Fruit fly (Drosophila melanogaster): ENCODE data around the gene Nnf1b.

The Nnf1b gene

dm6 chr2L:841708-842107 lies 31.3 kb downstream of the Nnf1b start:
- TF ChIP-seq psq (optimal IDR thresholded peaks at IDR 0.05) (no peak), Myc (optimal IDR thresholded peaks at IDR 0.05) (no peak), h (optimal IDR thresholded peaks at IDR 0.05) (no peak), ttk (optimal IDR thresholded peaks at IDR 0.05) (no peak), Sin3A (optimal IDR thresholded peaks at IDR 0.05) (no peak), insv (optimal IDR thresholded peaks at IDR 0.05) (no peak)

dm6 chr2L:842873-843272 lies 32.5 kb downstream of the Nnf1b start:
- TF ChIP-seq psq (optimal IDR thresholded peaks at IDR 0.05), result no peak
- TF ChIP-seq Sin3A (optimal IDR thresholded peaks at IDR 0.05), result no peak
- no peak for TF ChIP-seq h (optimal IDR thresholded peaks at IDR 0.05)
- TF ChIP-seq Myc (optimal IDR thresholded peaks at IDR 0.05), result no peak
- no peak for TF ChIP-seq ttk (optimal IDR thresholded peaks at IDR 0.05)
- no peak for TF ChIP-seq insv (optimal IDR thresholded peaks at IDR 0.05)

- no peak for TF ChIP-seq ttk (optimal IDR thresholded peaks at IDR 0.05)
- TF ChIP-seq h (optimal IDR thresholded peaks at IDR 0.05), result no peak
- TF ChIP-seq psq (optimal IDR thresholded peaks at IDR 0.05), result no peak
- TF ChIP-seq Myc (optimal IDR thresholded peaks at IDR 0.05), result no peak
- no peak for TF ChIP-seq insv (optimal IDR thresholded peaks at IDR 0.05)
- TF ChIP-seq Sin3A (optimal IDR thresholded peaks at IDR 0.05), result no peak
These were observed 32.9 kb downstream of the Nnf1b start for dm6 chr2L:843301-843700.

- TF ChIP-seq Myc (optimal IDR thresholded peaks at IDR 0.05) (no peak), Sin3A (optimal IDR thresholded peaks at IDR 0.05) (no peak), h (optimal IDR thresholded peaks at IDR 0.05) (no peak), ttk (optimal IDR thresholded peaks at IDR 0.05) (no peak), insv (optimal IDR thresholded peaks at IDR 0.05) (no peak), psq (optimal IDR thresholded peaks at IDR 0.05) (no peak)
These were observed 33.7 kb downstream of the Nnf1b start for dm6 chr2L:843850-844791.

dm6 chr2L:845341-846004 lies 35.1 kb downstream of the Nnf1b start:
- TF ChIP-seq Myc (optimal IDR thresholded peaks at IDR 0.05), result no peak
- TF ChIP-seq Sin3A (optimal IDR thresholded peaks at IDR 0.05), result no peak
- no peak for TF ChIP-seq psq (optimal IDR thresholded peaks at IDR 0.05)
- no peak for TF ChIP-seq ttk (optimal IDR thresholded peaks at IDR 0.05)
- TF ChIP-seq h (optimal IDR thresholded peaks at IDR 0.05), result no peak
- no peak for TF ChIP-seq insv (optimal IDR thresholded peaks at IDR 0.05)

dm6 chr2L:846167-846868 lies 35.9 kb downstream of the Nnf1b start:
- TF ChIP-seq insv (optimal IDR thresholded peaks at IDR 0.05), result no peak
- no peak for TF ChIP-seq h (optimal IDR thresholded peaks at IDR 0.05)
- TF ChIP-seq Myc (optimal IDR thresholded peaks at IDR 0.05), result no peak
- no peak for TF ChIP-seq Sin3A (optimal IDR thresholded peaks at IDR 0.05)
- TF ChIP-seq psq (optimal IDR thresholded peaks at IDR 0.05), result no peak
- TF ChIP-seq ttk (optimal IDR thresholded peaks at IDR 0.05), result no peak

- TF ChIP-seq h (optimal IDR thresholded peaks at IDR 0.05) (no peak), psq (optimal IDR thresholded peaks at IDR 0.05) (no peak), Myc (optimal IDR thresholded peaks at IDR 0.05) (no peak), insv (optimal IDR thresholded peaks at IDR 0.05) (no peak), Sin3A (optimal IDR thresholded peaks at IDR 0.05) (no peak)
These were observed 37.0 kb downstream of the Nnf1b start for dm6 chr2L:847189-847987.

dm6 chr2L:847988-848622 lies 37.7 kb downstream of the Nnf1b start:
- no peak for TF ChIP-seq psq (optimal IDR thresholded peaks at IDR 0.05)
- TF ChIP-seq h (optimal IDR thresholded peaks at IDR 0.05), result no peak
- no peak for TF ChIP-seq ttk (optimal IDR thresholded peaks at IDR 0.05)
- no peak for TF ChIP-seq insv (optimal IDR thresholded peaks at IDR 0.05)
- TF ChIP-seq Sin3A (optimal IDR thresholded peaks at IDR 0.05), result no peak
- TF ChIP-seq Myc (optimal IDR thresholded peaks at IDR 0.05), result no peak

dm6 chr2L:849138-849744 lies 38.9 kb downstream of the Nnf1b start:
- TF ChIP-seq ttk (optimal IDR thresholded peaks at IDR 0.05) (no peak), insv (optimal IDR thresholded peaks at IDR 0.05) (no peak), Myc (optimal IDR thresholded peaks at IDR 0.05) (no peak), h (optimal IDR thresholded peaks at IDR 0.05) (no peak), Sin3A (optimal IDR thresholded peaks at IDR 0.05) (no peak), psq (optimal IDR thresholded peaks at IDR 0.05) (no peak)

- TF ChIP-seq insv (optimal IDR thresholded peaks at IDR 0.05) (no peak), ttk (optimal IDR thresholded peaks at IDR 0.05) (peak; percentile 97)
These were observed 39.6 kb downstream of the Nnf1b start for dm6 chr2L:849787-850512.
